Worm (Caenorhabditis elegans): ENCODE results near the gene hmgs-1.

hmgs-1 gene

ce11 chrV:5653990-5654499 is 30.3 kb downstream of the hmgs-1 start, which contains the start of gene hex-2:
hex-2 (plus strand) TSS chrV:5654449.
- TF ChIP-seq ets-7 (tag; optimal IDR thresholded peaks at IDR 0.05) (no peak), aly-1 (tag; optimal IDR thresholded peaks at IDR 0.05) (no peak), flt-1 (GFP tag; IDR thresholded peaks at IDR 0.05) (no peak), tra-4 (tag; optimal IDR thresholded peaks at IDR 0.05) (no peak), B0310.2 (tag; optimal IDR thresholded peaks at IDR 0.05) (no peak), ceh-13 (GFP tag; optimal IDR thresholded peaks at IDR 0.05) (no peak), scrt-1 (GFP tag; IDR thresholded peaks at IDR 0.05) (no peak), ceh-36 (tag; optimal IDR thresholded peaks at IDR 0.05) (no peak), hnd-1 (tag; optimal IDR thresholded peaks at IDR 0.05) (no peak), hmg-4 (GFP tag; optimal IDR thresholded peaks at IDR 0.05) (no peak), hmbx-1 (tag; optimal IDR thresholded peaks at IDR 0.05) (no peak), sea-1 (GFP tag; conservative IDR thresholded peaks at IDR 0.05) (no peak), ama-1 (optimal IDR thresholded peaks at IDR 0.05) (no peak), tbx-37 (GFP tag; conservative IDR thresholded peaks at IDR 0.05) (no peak), pes-1 (GFP tag; IDR thresholded peaks at IDR 0.05) (no peak), tbx-11 (GFP tag; IDR thresholded peaks at IDR 0.05) (no peak)

ce11 chrV:5651905-5652304 is 32.5 kb downstream of the hmgs-1 start:
- TF ChIP-seq F13C5.2 (tag; optimal IDR thresholded peaks at IDR 0.05) (no peak), B0310.2 (tag; optimal IDR thresholded peaks at IDR 0.05) (no peak), scrt-1 (GFP tag; IDR thresholded peaks at IDR 0.05) (no peak), hnd-1 (tag; optimal IDR thresholded peaks at IDR 0.05) (no peak), pes-1 (GFP tag; IDR thresholded peaks at IDR 0.05) (no peak), aly-1 (tag; optimal IDR thresholded peaks at IDR 0.05) (no peak), hmbx-1 (tag; optimal IDR thresholded peaks at IDR 0.05) (no peak), ceh-13 (GFP tag; optimal IDR thresholded peaks at IDR 0.05) (no peak), ets-7 (tag; optimal IDR thresholded peaks at IDR 0.05) (no peak)

ce11 chrV:5647359-5647758 is 37.0 kb downstream of the hmgs-1 start, which contains the start of gene C14C11.4:
C14C11.4 (plus strand) TSS chrV:5647610.
- no peak for TF ChIP-seq sea-1 (GFP tag; conservative IDR thresholded peaks at IDR 0.05)
- TF ChIP-seq hmbx-1 (tag; optimal IDR thresholded peaks at IDR 0.05): no peak
- no peak for TF ChIP-seq pes-1 (GFP tag; IDR thresholded peaks at IDR 0.05)

- no peak for TF ChIP-seq tbx-37 (GFP tag; conservative IDR thresholded peaks at IDR 0.05)
- no peak for TF ChIP-seq aly-1 (tag; optimal IDR thresholded peaks at IDR 0.05)
- TF ChIP-seq flt-1 (GFP tag; IDR thresholded peaks at IDR 0.05): no peak
- TF ChIP-seq hmg-4 (GFP tag; optimal IDR thresholded peaks at IDR 0.05): no peak
- TF ChIP-seq F13C5.2 (tag; optimal IDR thresholded peaks at IDR 0.05): no peak
- no peak for TF ChIP-seq hnd-1 (tag; optimal IDR thresholded peaks at IDR 0.05)
- TF ChIP-seq hmbx-1 (tag; optimal IDR thresholded peaks at IDR 0.05): no peak
- TF ChIP-seq sea-1 (GFP tag; conservative IDR thresholded peaks at IDR 0.05): no peak
Measured at ce11 chrV:5644171-5644570, 40.2 kb downstream of the hmgs-1 start, which contains the start of gene srx-117. srx-117 (plus strand) TSS chrV:5644471.

ce11 chrV:5640072-5640471 is 44.3 kb downstream of the hmgs-1 start:
- peak; percentile 64 for TF ChIP-seq pes-1 (GFP tag; IDR thresholded peaks at IDR 0.05)

ce11 chrV:5634445-5634844 is 49.9 kb downstream of the hmgs-1 start:
- TF ChIP-seq tra-4 (tag; optimal IDR thresholded peaks at IDR 0.05) (no peak), ceh-13 (GFP tag; optimal IDR thresholded peaks at IDR 0.05) (no peak), ceh-36 (tag; optimal IDR thresholded peaks at IDR 0.05) (no peak), hmg-4 (GFP tag; optimal IDR thresholded peaks at IDR 0.05) (no peak), ama-1 (optimal IDR thresholded peaks at IDR 0.05) (no peak), ets-7 (tag; optimal IDR thresholded peaks at IDR 0.05) (no peak), sea-1 (GFP tag; conservative IDR thresholded peaks at IDR 0.05) (no peak), tbx-37 (GFP tag; conservative IDR thresholded peaks at IDR 0.05) (no peak)
